Comparison of ENCODE assay signal across 1 fruit fly cellular context in the genomic region with DNA sequence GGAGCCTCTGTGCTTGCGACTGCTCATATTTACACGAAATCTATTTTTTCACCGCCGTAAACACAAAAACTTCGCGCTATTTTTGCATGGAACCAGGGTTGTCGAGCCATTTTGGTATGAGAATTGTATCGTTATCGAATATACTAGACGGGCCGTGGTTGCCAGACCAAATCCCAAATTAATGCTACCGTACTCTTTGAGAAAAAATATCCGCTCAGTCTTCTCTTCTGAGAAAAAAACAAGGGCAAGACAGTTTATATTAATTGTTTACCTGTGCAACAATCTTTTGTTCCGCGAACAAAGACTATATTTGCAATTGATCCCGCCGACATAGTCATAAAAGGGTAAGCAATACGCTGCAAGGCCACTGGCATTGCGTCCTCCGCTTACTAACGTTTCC.
A peak's percentile ranks its signal among the peaks of the same experiment; 100 is the strongest.
TF ChIP-seq lines count a peak whose summit lies in the region.

A gene (minus strand): TSS at position 95 of the 400 bp plus-strand sequence.
A gene (plus strand): TSS at position 176 of the 400 bp plus-strand sequence.

TF ChIP-seq in whole organism, embryonic, 481 proteins besides CTCF, POLR2A, EP300 and RAD21 (continued from another document and continues in another):
- no peak for TF ChIP-seq bigmax (GFP tag; optimal IDR thresholded peaks at IDR 0.05; lab: Kevin White, UChicago)
- TF ChIP-seq klu (GFP tag; IDR thresholded peaks at IDR 0.05; lab: Robert Waterston, UW) = no peak
- TF ChIP-seq CG17802 (tag; optimal IDR thresholded peaks at IDR 0.05; lab: Kevin White, UChicago) = no peak
- no peak for TF ChIP-seq h (optimal IDR thresholded peaks at IDR 0.05; lab: Kevin White, UChicago)
- no peak for TF ChIP-seq lilli (GFP tag; optimal IDR thresholded peaks at IDR 0.05; lab: Kevin White, UChicago)
- TF ChIP-seq CG6854 (GFP tag; optimal IDR thresholded peaks at IDR 0.05; lab: Kevin White, UChicago) = no peak
- no peak for TF ChIP-seq B-H1 (GFP tag; IDR thresholded peaks at IDR 0.05; lab: Robert Waterston, UW)
- no peak for TF ChIP-seq her (GFP tag; optimal IDR thresholded peaks at IDR 0.05; lab: Kevin White, UChicago)
- TF ChIP-seq NC2β (GFP tag; optimal IDR thresholded peaks at IDR 0.05; lab: Kevin White, UChicago) = no peak
- TF ChIP-seq CG31224 (GFP tag; IDR thresholded peaks at IDR 0.05; lab: Robert Waterston, UW) = no peak
- no peak for TF ChIP-seq CG17568 (GFP tag; optimal IDR thresholded peaks at IDR 0.05; lab: Kevin White, UChicago)
- TF ChIP-seq danr (GFP tag; IDR thresholded peaks at IDR 0.05; lab: Robert Waterston, UW) = no peak
- TF ChIP-seq CG11696 (GFP tag; IDR thresholded peaks at IDR 0.05; lab: Robert Waterston, UW) = no peak
- TF ChIP-seq chn (GFP tag; optimal IDR thresholded peaks at IDR 0.05; lab: Kevin White, UChicago) = no peak
- no peak for TF ChIP-seq tgo (GFP tag; IDR thresholded peaks at IDR 0.05; lab: Robert Waterston, UW)
- no peak for TF ChIP-seq CG11247 (GFP tag; IDR thresholded peaks at IDR 0.05; lab: Robert Waterston, UW)
- peak; percentile 37 for TF ChIP-seq phol (tag; optimal IDR thresholded peaks at IDR 0.05; lab: Kevin White, UChicago)
- TF ChIP-seq Dp (GFP tag; optimal IDR thresholded peaks at IDR 0.05; lab: Kevin White, UChicago) = peak; percentile 86
- TF ChIP-seq Ada2b (GFP tag; IDR thresholded peaks at IDR 0.05; lab: Robert Waterston, UW) = no peak
- peak in 1 of 3 experiments; percentile 76 for TF ChIP-seq Stat92E (GFP tag; optimal IDR thresholded peaks at IDR 0.05; lab: Kevin White, UChicago)
- no peak for TF ChIP-seq jigr1 (GFP tag; IDR thresholded peaks at IDR 0.05; lab: Robert Waterston, UW)
- no peak for TF ChIP-seq dimm (GFP tag; IDR thresholded peaks at IDR 0.05; lab: Robert Waterston, UW)
- peak; percentile 45; the same call in 2 of the 3 replicates for TF ChIP-seq CG34224 (GFP tag; IDR thresholded peaks at IDR 0.05; lab: Robert Waterston, UW; ENCODE audit: partially characterized antibody)
- TF ChIP-seq CG17829 (tag; optimal IDR thresholded peaks at IDR 0.05; lab: Kevin White, UChicago) = peak; percentile 26
- no peak for TF ChIP-seq CG2889 (GFP tag; IDR thresholded peaks at IDR 0.05; lab: Robert Waterston, UW)
- no peak for TF ChIP-seq otp (GFP tag; IDR thresholded peaks at IDR 0.05; lab: Robert Waterston, UW)
- peak; percentile 22 for TF ChIP-seq CG14710 (tag; optimal IDR thresholded peaks at IDR 0.05; lab: Kevin White, UChicago)
- TF ChIP-seq Dfd (GFP tag; optimal IDR thresholded peaks at IDR 0.05; lab: Kevin White, UChicago) = no peak
- TF ChIP-seq CG4617 (GFP tag; optimal IDR thresholded peaks at IDR 0.05; lab: Kevin White, UChicago; ENCODE audit: borderline replicate concordance) = peak; percentile 72
- no peak for TF ChIP-seq gcm2 (GFP tag; optimal IDR thresholded peaks at IDR 0.05; lab: Kevin White, UChicago)
- no peak for TF ChIP-seq eve (GFP tag; optimal IDR thresholded peaks at IDR 0.05; lab: Kevin White, UChicago)
- TF ChIP-seq Tbp (GFP tag; optimal IDR thresholded peaks at IDR 0.05; lab: Kevin White, UChicago) = no peak
- no peak for TF ChIP-seq Hmr (GFP tag; optimal IDR thresholded peaks at IDR 0.05; lab: Kevin White, UChicago)
- no peak for TF ChIP-seq usp (GFP tag; optimal IDR thresholded peaks at IDR 0.05; lab: Kevin White, UChicago)
- no peak for TF ChIP-seq Drgx (GFP tag; IDR thresholded peaks at IDR 0.05; lab: Robert Waterston, UW)
- no peak for TF ChIP-seq CG33557 (GFP tag; optimal IDR thresholded peaks at IDR 0.05; lab: Kevin White, UChicago)
- TF ChIP-seq insv (GFP tag; optimal IDR thresholded peaks at IDR 0.05; lab: Kevin White, UChicago) = no peak
- TF ChIP-seq pzg (GFP tag; optimal IDR thresholded peaks at IDR 0.05; lab: Kevin White, UChicago) = peak; percentile 89
- TF ChIP-seq B-H2 (GFP tag; optimal IDR thresholded peaks at IDR 0.05; lab: Kevin White, UChicago) = no peak
- no peak for TF ChIP-seq CG43689 (GFP tag; IDR thresholded peaks at IDR 0.05; lab: Robert Waterston, UW)
- TF ChIP-seq mirr (GFP tag; optimal IDR thresholded peaks at IDR 0.05; lab: Kevin White, UChicago) = no peak
- no peak for TF ChIP-seq CG11723 (GFP tag; optimal IDR thresholded peaks at IDR 0.05; lab: Kevin White, UChicago)
- no peak for TF ChIP-seq CG13123 (GFP tag; optimal IDR thresholded peaks at IDR 0.05; lab: Kevin White, UChicago)
- no peak for TF ChIP-seq Asciz (GFP tag; optimal IDR thresholded peaks at IDR 0.05; lab: Kevin White, UChicago)
- TF ChIP-seq CG16813 (GFP tag; IDR thresholded peaks at IDR 0.05; lab: Robert Waterston, UW; ENCODE audit: partially characterized antibody) = peak; percentile 44; the same call in 1 of the 3 replicates
- peak; percentile 73 for TF ChIP-seq CG10431 (GFP tag; optimal IDR thresholded peaks at IDR 0.05; lab: Kevin White, UChicago)
- no peak for TF ChIP-seq zen2 (GFP tag; IDR thresholded peaks at IDR 0.05; lab: Robert Waterston, UW; ENCODE audit: partially characterized antibody)
- TF ChIP-seq CG4820 (GFP tag; optimal IDR thresholded peaks at IDR 0.05; lab: Kevin White, UChicago) = no peak
- TF ChIP-seq emc (GFP tag; optimal IDR thresholded peaks at IDR 0.05; lab: Kevin White, UChicago) = no peak
- no peak for TF ChIP-seq CG9215 (GFP tag; IDR thresholded peaks at IDR 0.05; lab: Robert Waterston, UW)
- no peak for TF ChIP-seq kay (GFP tag; optimal IDR thresholded peaks at IDR 0.05; lab: Kevin White, UChicago)
- TF ChIP-seq CG6683 (GFP tag; optimal IDR thresholded peaks at IDR 0.05; lab: Kevin White, UChicago) = no peak
- no peak for TF ChIP-seq CG14014 (GFP tag; IDR thresholded peaks at IDR 0.05; lab: Robert Waterston, UW)
- no peak for TF ChIP-seq dysf (GFP tag; IDR thresholded peaks at IDR 0.05; lab: Robert Waterston, UW)
- TF ChIP-seq mld (GFP tag; IDR thresholded peaks at IDR 0.05; lab: Robert Waterston, UW; ENCODE audit: partially characterized antibody) = 0 out of 3 replicates have a peak, but pooled peaks have one; percentile 46
- peak; percentile 13 to 16 for TF ChIP-seq dpn (GFP tag; optimal IDR thresholded peaks at IDR 0.05; lab: Kevin White, UChicago)
- TF ChIP-seq Bteb2 (GFP tag; optimal IDR thresholded peaks at IDR 0.05; lab: Kevin White, UChicago) = no peak
- no peak for TF ChIP-seq pita (GFP tag; optimal IDR thresholded peaks at IDR 0.05; lab: Kevin White, UChicago)
- TF ChIP-seq CG4404 (GFP tag; IDR thresholded peaks at IDR 0.05; lab: Robert Waterston, UW) = no peak
- TF ChIP-seq CG2120 (GFP tag; optimal IDR thresholded peaks at IDR 0.05; lab: Kevin White, UChicago) = no peak
- no peak for TF ChIP-seq CG7928 (GFP tag; optimal IDR thresholded peaks at IDR 0.05; lab: Kevin White, UChicago)
- no peak for TF ChIP-seq al (GFP tag; IDR thresholded peaks at IDR 0.05; lab: Robert Waterston, UW)
- peak; percentile 41 for TF ChIP-seq HmgZ (tag; optimal IDR thresholded peaks at IDR 0.05; lab: Kevin White, UChicago)
- TF ChIP-seq CG31441 (GFP tag; IDR thresholded peaks at IDR 0.05; lab: Robert Waterston, UW) = no peak
- TF ChIP-seq CG1832 (GFP tag; optimal IDR thresholded peaks at IDR 0.05; lab: Kevin White, UChicago) = no peak
- TF ChIP-seq gfzf (GFP tag; optimal IDR thresholded peaks at IDR 0.05; lab: Kevin White, UChicago) = peak; percentile 78
- TF ChIP-seq CG16815 (GFP tag; optimal IDR thresholded peaks at IDR 0.05; lab: Kevin White, UChicago) = no peak
- no peak for TF ChIP-seq tx (GFP tag; optimal IDR thresholded peaks at IDR 0.05; lab: Kevin White, UChicago)
- no peak for TF ChIP-seq Mad (GFP tag; optimal IDR thresholded peaks at IDR 0.05; lab: Kevin White, UChicago)
- no peak for TF ChIP-seq CG11093 (GFP tag; IDR thresholded peaks at IDR 0.05; lab: Robert Waterston, UW)
- no peak for TF ChIP-seq Max (GFP tag; optimal IDR thresholded peaks at IDR 0.05; lab: Kevin White, UChicago)
- no peak for TF ChIP-seq CG18476 (GFP tag; optimal IDR thresholded peaks at IDR 0.05; lab: Kevin White, UChicago)
- TF ChIP-seq ap (GFP tag; IDR thresholded peaks at IDR 0.05; lab: Robert Waterston, UW) = no peak
- TF ChIP-seq bcd (GFP tag; optimal IDR thresholded peaks at IDR 0.05; lab: Kevin White, UChicago) = no peak
- TF ChIP-seq CG3163 (GFP tag; optimal IDR thresholded peaks at IDR 0.05; lab: Kevin White, UChicago) = peak; percentile 9
- no peak for TF ChIP-seq NfI (GFP tag; optimal IDR thresholded peaks at IDR 0.05; lab: Kevin White, UChicago)
- no peak for TF ChIP-seq CG11695 (GFP tag; IDR thresholded peaks at IDR 0.05; lab: Robert Waterston, UW)
- no peak for TF ChIP-seq Nf-YB (GFP tag; optimal IDR thresholded peaks at IDR 0.05; lab: Kevin White, UChicago)
- TF ChIP-seq shn (GFP tag; optimal IDR thresholded peaks at IDR 0.05; lab: Kevin White, UChicago) = no peak
- TF ChIP-seq Pdp1 (GFP tag; optimal IDR thresholded peaks at IDR 0.05; lab: Kevin White, UChicago) = peak in 1 of 2 experiments; percentile 20
- no peak for TF ChIP-seq CG10274 (GFP tag; optimal IDR thresholded peaks at IDR 0.05; lab: Kevin White, UChicago)
- no peak for TF ChIP-seq CG17328 (GFP tag; IDR thresholded peaks at IDR 0.05; lab: Robert Waterston, UW)
- peak; percentile 23 for TF ChIP-seq HmgD (GFP tag; optimal IDR thresholded peaks at IDR 0.05; lab: Kevin White, UChicago)
- peak; percentile 94 for TF ChIP-seq stwl (tag; optimal IDR thresholded peaks at IDR 0.05; lab: Kevin White, UChicago)
- no peak for TF ChIP-seq CG16863 (GFP tag; optimal IDR thresholded peaks at IDR 0.05; lab: Kevin White, UChicago)
- no peak for TF ChIP-seq Usf (GFP tag; optimal IDR thresholded peaks at IDR 0.05; lab: Kevin White, UChicago)
- TF ChIP-seq tap (tag; optimal IDR thresholded peaks at IDR 0.05; lab: Kevin White, UChicago) = no peak
- TF ChIP-seq D19A (tag; optimal IDR thresholded peaks at IDR 0.05; lab: Kevin White, UChicago) = no peak
- TF ChIP-seq crp (GFP tag; optimal IDR thresholded peaks at IDR 0.05; lab: Kevin White, UChicago) = no peak
- TF ChIP-seq CG11560 (tag; IDR thresholded peaks at IDR 0.05; lab: Robert Waterston, UW) = peak; percentile 55; the same call in 2 of the 3 replicates
- no peak for TF ChIP-seq lmd (GFP tag; IDR thresholded peaks at IDR 0.05; lab: Robert Waterston, UW)
- TF ChIP-seq az2 (GFP tag; optimal IDR thresholded peaks at IDR 0.05; lab: Kevin White, UChicago) = no peak
- TF ChIP-seq pb (GFP tag; optimal IDR thresholded peaks at IDR 0.05; lab: Kevin White, UChicago) = no peak
- no peak for TF ChIP-seq Oli (tag; optimal IDR thresholded peaks at IDR 0.05; lab: Kevin White, UChicago)
- TF ChIP-seq Poxn (GFP tag; IDR thresholded peaks at IDR 0.05; lab: Robert Waterston, UW) = no peak
- TF ChIP-seq YL-1 (GFP tag; optimal IDR thresholded peaks at IDR 0.05; lab: Kevin White, UChicago) = peak; percentile 90
- no peak for TF ChIP-seq Taf1 (GFP tag; IDR thresholded peaks at IDR 0.05; lab: Robert Waterston, UW)
- 0 out of 3 replicates have a peak, but pooled peaks have one; percentile 12 for TF ChIP-seq ci (GFP tag; IDR thresholded peaks at IDR 0.05; lab: Robert Waterston, UW)
- TF ChIP-seq sna (GFP tag; IDR thresholded peaks at IDR 0.05; lab: Robert Waterston, UW; ENCODE audit: partially characterized antibody) = peak; percentile 21; the same call in 1 of the 2 replicates
- TF ChIP-seq MBD-R2 (GFP tag; IDR thresholded peaks at IDR 0.05; lab: Robert Waterston, UW) = peak; percentile 89
- TF ChIP-seq CG12104 (GFP tag; optimal IDR thresholded peaks at IDR 0.05; lab: Kevin White, UChicago) = no peak
- no peak for TF ChIP-seq CG6689 (GFP tag; IDR thresholded peaks at IDR 0.05; lab: Robert Waterston, UW)
- TF ChIP-seq CG6813 (GFP tag; optimal IDR thresholded peaks at IDR 0.05; lab: Kevin White, UChicago) = no peak
- TF ChIP-seq Dip2 (GFP tag; IDR thresholded peaks at IDR 0.05; lab: Robert Waterston, UW) = no peak
- no peak for TF ChIP-seq Nf-YA (GFP tag; IDR thresholded peaks at IDR 0.05; lab: Robert Waterston, UW)
- no peak for TF ChIP-seq sisA (GFP tag; IDR thresholded peaks at IDR 0.05; lab: Robert Waterston, UW)
- TF ChIP-seq Aef1 (GFP tag; IDR thresholded peaks at IDR 0.05; lab: Robert Waterston, UW) = no peak
- TF ChIP-seq nau (GFP tag; optimal IDR thresholded peaks at IDR 0.05; lab: Kevin White, UChicago) = no peak
- no peak for TF ChIP-seq CG17359 (tag; optimal IDR thresholded peaks at IDR 0.05; lab: Kevin White, UChicago)
- TF ChIP-seq D19B (GFP tag; optimal IDR thresholded peaks at IDR 0.05; lab: Kevin White, UChicago) = no peak
- TF ChIP-seq gt (GFP tag; IDR thresholded peaks at IDR 0.05; lab: Robert Waterston, UW) = no peak
- TF ChIP-seq CG13624 (GFP tag; optimal IDR thresholded peaks at IDR 0.05; lab: Kevin White, UChicago) = peak; percentile 9
- TF ChIP-seq tio (GFP tag; optimal IDR thresholded peaks at IDR 0.05; lab: Kevin White, UChicago) = no peak
- TF ChIP-seq Mrtf (GFP tag; IDR thresholded peaks at IDR 0.05; lab: Robert Waterston, UW) = no peak
- TF ChIP-seq fd3F (GFP tag; optimal IDR thresholded peaks at IDR 0.05; lab: Kevin White, UChicago) = no peak
- no peak for TF ChIP-seq CG10209 (GFP tag; optimal IDR thresholded peaks at IDR 0.05; lab: Kevin White, UChicago)
- TF ChIP-seq CG14667 (GFP tag; IDR thresholded peaks at IDR 0.05; lab: Robert Waterston, UW) = no peak
- no peak for TF ChIP-seq nerfin-2 (GFP tag; IDR thresholded peaks at IDR 0.05; lab: Robert Waterston, UW; ENCODE audit: partially characterized antibody)
- TF ChIP-seq trh (GFP tag; optimal IDR thresholded peaks at IDR 0.05; lab: Kevin White, UChicago) = no peak
- TF ChIP-seq Dbx (GFP tag; IDR thresholded peaks at IDR 0.05; lab: Robert Waterston, UW) = no peak
- no peak for TF ChIP-seq Dek (tag; optimal IDR thresholded peaks at IDR 0.05; lab: Kevin White, UChicago)
- no peak for TF ChIP-seq cato (GFP tag; optimal IDR thresholded peaks at IDR 0.05; lab: Kevin White, UChicago; ENCODE audit: borderline replicate concordance)
- TF ChIP-seq Meics (GFP tag; optimal IDR thresholded peaks at IDR 0.05; lab: Kevin White, UChicago) = no peak
- TF ChIP-seq Trl (optimal IDR thresholded peaks at IDR 0.05; lab: Kevin White, UChicago) = peak in 1 of 2 experiments; percentile 38
- no peak for TF ChIP-seq Trl (GFP tag; optimal IDR thresholded peaks at IDR 0.05; lab: Kevin White, UChicago)
- no peak for TF ChIP-seq seq (GFP tag; IDR thresholded peaks at IDR 0.05; lab: Robert Waterston, UW)
- TF ChIP-seq MESR4 (GFP tag; optimal IDR thresholded peaks at IDR 0.05; lab: Kevin White, UChicago) = peak; percentile 79
- TF ChIP-seq CG6654 (GFP tag; optimal IDR thresholded peaks at IDR 0.05; lab: Kevin White, UChicago) = no peak
- TF ChIP-seq row (GFP tag; IDR thresholded peaks at IDR 0.05; lab: Robert Waterston, UW) = peak; percentile 51; the same call in 1 of the 3 replicates
- no peak for TF ChIP-seq CG12155 (GFP tag; optimal IDR thresholded peaks at IDR 0.05; lab: Kevin White, UChicago)
- peak; percentile 25 for TF ChIP-seq CG15601 (tag; optimal IDR thresholded peaks at IDR 0.05; lab: Kevin White, UChicago)
- TF ChIP-seq fd64A (GFP tag; optimal IDR thresholded peaks at IDR 0.05; lab: Kevin White, UChicago) = no peak
